Worm (Caenorhabditis elegans) whole organism, early embryonic: ENCODE measurements around the gene R09F10.8.

Experiments
- B0310.2 ChIP-seq: sonication (generic microtip); optimal IDR thresholded peaks from 2 replicates; lab custom pipeline; 2016; ENCODE audit warnings: mild to moderate bottlenecking, missing genetic modification characterization, missing compliant biosample characterization
- F13C5.2 ChIP-seq: sonication (generic microtip); optimal IDR thresholded peaks from 2 replicates; lab custom pipeline; 2017; ENCODE audit warnings: mild to moderate bottlenecking, missing genetic modification characterization, inconsistent platforms, missing compliant biosample characterization
- aly-1 ChIP-seq: sonication (generic microtip); optimal IDR thresholded peaks from 2 replicates; lab custom pipeline; 2016; ENCODE audit warnings: missing genetic modification characterization, missing compliant biosample characterization
- ama-1 ChIP-seq: fragments of 150-350 bp; optimal IDR thresholded peaks from 2 replicates; lab custom pipeline; 2014
- ceh-13 ChIP-seq: fragments of 200-800 bp; sonication (Bioruptor generic); optimal IDR thresholded peaks from 2 replicates; lab custom pipeline; 2018; ENCODE audit warnings: mild to moderate bottlenecking, missing genetic modification characterization, missing compliant biosample characterization
- ceh-36 ChIP-seq: sonication (generic microtip); optimal IDR thresholded peaks from 2 replicates; lab custom pipeline; 2016; ENCODE audit warnings: missing genetic modification characterization, inconsistent platforms, missing compliant biosample characterization
- ets-7 ChIP-seq: sonication (generic microtip); optimal IDR thresholded peaks from 2 replicates; lab custom pipeline; 2016; ENCODE audit warnings: missing genotype, missing genetic modification characterization, missing compliant biosample characterization
- flt-1 ChIP-seq: fragments of 200-800 bp; sonication (Bioruptor generic); IDR thresholded peaks from 2 replicates; pipeline ENCODE4 v1.3.6; 2022; ENCODE audit warnings: missing genetic modification characterization, missing compliant biosample characterization
- hmbx-1 ChIP-seq: sonication (generic microtip); optimal IDR thresholded peaks from 2 replicates; lab custom pipeline; 2016; ENCODE audit warnings: mild to moderate bottlenecking, missing genetic modification characterization, missing compliant biosample characterization
- hmg-4 ChIP-seq: fragments of 200-800 bp; sonication (Bioruptor generic); optimal IDR thresholded peaks from 2 replicates; lab custom pipeline; 2018; ENCODE audit warnings: mild to moderate bottlenecking, missing genetic modification characterization, missing compliant biosample characterization
- hnd-1 ChIP-seq: sonication (generic microtip); optimal IDR thresholded peaks from 2 replicates; lab custom pipeline; 2016; ENCODE audit warnings: missing genetic modification characterization, missing compliant biosample characterization
- pes-1 ChIP-seq: fragments of 200-800 bp; sonication (Bioruptor generic); IDR thresholded peaks from 2 replicates; pipeline ENCODE4 v1.3.6; 2022; ENCODE audit warnings: missing genetic modification reagents, missing genetic modification characterization, missing compliant biosample characterization
- scrt-1 ChIP-seq: fragments of 200-800 bp; sonication (Bioruptor generic); IDR thresholded peaks from 2 replicates; pipeline ENCODE4 v1.3.6; 2022; ENCODE audit warnings: missing genetic modification characterization, missing compliant biosample characterization
- sea-1 ChIP-seq: fragments of 200-800 bp; sonication (Bioruptor generic); conservative IDR thresholded peaks from 2 replicates; pipeline ENCODE4 v1.3.6; 2022; ENCODE audit warnings: missing genetic modification characterization, missing compliant biosample characterization
- tbx-11 ChIP-seq: fragments of 200-800 bp; sonication (Bioruptor generic); IDR thresholded peaks from 2 replicates; pipeline ENCODE4 v1.3.6; 2022; ENCODE audit warnings: missing genetic modification characterization, missing compliant biosample characterization
- tbx-37 ChIP-seq: fragments of 200-800 bp; sonication (Bioruptor generic); conservative IDR thresholded peaks from 2 replicates; pipeline ENCODE4 v1.3.6; 2022; ENCODE audit warnings: missing genetic modification reagents, missing genetic modification characterization, missing compliant biosample characterization
- tra-4 ChIP-seq: sonication (generic microtip); optimal IDR thresholded peaks from 2 replicates; lab custom pipeline; 2017; ENCODE audit warnings: missing genetic modification characterization, missing compliant biosample characterization

Gene R09F10.8

ce11 chrX:8302299-8302698, 24.0 kb downstream of the R09F10.8 start, which contains the start of gene inx-5:
TSS of gene inx-5 (minus strand) at chrX:8302399.
- no peak for TF ChIP-seq tbx-11 (GFP tag; lab: Robert Waterston, UW)
- TF ChIP-seq F13C5.2 (tag; lab: Kevin White, UChicago) = no peak
- no peak for TF ChIP-seq hmg-4
- TF ChIP-seq B0310.2 (tag; lab: Kevin White, UChicago) = no peak
- no peak for TF ChIP-seq scrt-1
- TF ChIP-seq pes-1 (GFP tag; lab: Robert Waterston, UW) = no peak
- no peak for TF ChIP-seq sea-1 (GFP tag; lab: Robert Waterston, UW)
- TF ChIP-seq hmbx-1 (tag; lab: Kevin White, UChicago) = no peak
- TF ChIP-seq tra-4 (tag; lab: Kevin White, UChicago) = no peak
- TF ChIP-seq ceh-36 (tag; lab: Kevin White, UChicago) = no peak
- TF ChIP-seq ceh-13 (GFP tag; lab: Kevin White, UChicago) = no peak
- no peak for TF ChIP-seq ama-1
- TF ChIP-seq tbx-37 (GFP tag; lab: Robert Waterston, UW) = no peak

ce11 chrX:8299554-8299953, 26.7 kb downstream of the R09F10.8 start, which contains the start of gene ced-13:
TSS of gene ced-13 (minus strand) at chrX:8299654.
- no peak for TF ChIP-seq B0310.2 (tag; lab: Kevin White, UChicago)
- no peak for TF ChIP-seq tbx-37 (GFP tag; lab: Robert Waterston, UW)
- TF ChIP-seq hnd-1 (tag; lab: Kevin White, UChicago) = no peak
- TF ChIP-seq hmbx-1 (tag; lab: Kevin White, UChicago) = no peak
- no peak for TF ChIP-seq aly-1 (tag; lab: Kevin White, UChicago)
- TF ChIP-seq ceh-13 (GFP tag; lab: Kevin White, UChicago) = no peak
- no peak for TF ChIP-seq ets-7 (tag; lab: Kevin White, UChicago)
- TF ChIP-seq tbx-11 (GFP tag; lab: Robert Waterston, UW) = no peak
- TF ChIP-seq scrt-1 = no peak
- TF ChIP-seq pes-1 (GFP tag; lab: Robert Waterston, UW) = no peak
- TF ChIP-seq tra-4 (tag; lab: Kevin White, UChicago) = no peak
- no peak for TF ChIP-seq ceh-36 (tag; lab: Kevin White, UChicago)

- TF ChIP-seq aly-1 (tag; lab: Kevin White, UChicago) = no peak
Measured at ce11 chrX:8297333-8297732, 28.9 kb downstream of the R09F10.8 start.

- TF ChIP-seq hmg-4 = peak; percentile 12
- no peak for TF ChIP-seq flt-1 (GFP tag; lab: Robert Waterston, UW)
Measured at ce11 chrX:8294586-8294985, 31.7 kb downstream of the R09F10.8 start, which contains the start of gene R09F10.3. TSS of gene R09F10.3 (plus strand) at chrX:8294625.

- peak; percentile 67 for TF ChIP-seq hmg-4
- no peak for TF ChIP-seq ceh-13 (GFP tag; lab: Kevin White, UChicago)
- TF ChIP-seq tbx-11 (GFP tag; lab: Robert Waterston, UW) = no peak
- peak; percentile 0 for TF ChIP-seq F13C5.2 (tag; lab: Kevin White, UChicago)
- 0 out of 2 replicates have a peak, but pooled peaks have one; percentile 2 for TF ChIP-seq flt-1 (GFP tag; lab: Robert Waterston, UW)
- no peak for TF ChIP-seq ceh-36 (tag; lab: Kevin White, UChicago)
- no peak for TF ChIP-seq hmbx-1 (tag; lab: Kevin White, UChicago)
- no peak for TF ChIP-seq ets-7 (tag; lab: Kevin White, UChicago)
Measured at ce11 chrX:8286740-8287299, 39.4 kb downstream of the R09F10.8 start, which contains the start of gene sec-16A.2. TSS of gene sec-16A.2 (plus strand) at chrX:8287249.

ce11 chrX:8286164-8286563, 40.1 kb downstream of the R09F10.8 start:
- TF ChIP-seq pes-1 (GFP tag; lab: Robert Waterston, UW) (no peak), ceh-13 (GFP tag; lab: Kevin White, UChicago) (no peak), ceh-36 (tag; lab: Kevin White, UChicago) (no peak), F13C5.2 (tag; lab: Kevin White, UChicago) (no peak), ets-7 (tag; lab: Kevin White, UChicago) (no peak), scrt-1 (no peak), hmg-4 (no peak), B0310.2 (tag; lab: Kevin White, UChicago) (no peak), tbx-37 (GFP tag; lab: Robert Waterston, UW) (no peak), hmbx-1 (tag; lab: Kevin White, UChicago) (no peak), tbx-11 (GFP tag; lab: Robert Waterston, UW) (no peak), hnd-1 (tag; lab: Kevin White, UChicago) (no peak), tra-4 (tag; lab: Kevin White, UChicago) (no peak), sea-1 (GFP tag; lab: Robert Waterston, UW) (no peak), ama-1 (no peak), aly-1 (tag; lab: Kevin White, UChicago) (no peak), flt-1 (GFP tag; lab: Robert Waterston, UW) (no peak)

ce11 chrX:8285169-8285796, 41.0 kb downstream of the R09F10.8 start, which contains the start of the genes fis-2 and F13B9.2:
TSS of gene fis-2 (minus strand) at chrX:8285219.
TSS of gene F13B9.2 (plus strand) at chrX:8285683.
- TF ChIP-seq F13C5.2 (tag; lab: Kevin White, UChicago) (no peak), B0310.2 (tag; lab: Kevin White, UChicago) (no peak), aly-1 (tag; lab: Kevin White, UChicago) (no peak), tbx-11 (GFP tag; lab: Robert Waterston, UW) (no peak), hmbx-1 (tag; lab: Kevin White, UChicago) (no peak), pes-1 (GFP tag; lab: Robert Waterston, UW) (no peak), ceh-13 (GFP tag; lab: Kevin White, UChicago) (no peak), scrt-1 (no peak), ets-7 (tag; lab: Kevin White, UChicago) (no peak), sea-1 (GFP tag; lab: Robert Waterston, UW) (no peak), hmg-4 (no peak), ama-1 (no peak), hnd-1 (tag; lab: Kevin White, UChicago) (no peak), tbx-37 (GFP tag; lab: Robert Waterston, UW) (no peak), flt-1 (GFP tag; lab: Robert Waterston, UW) (no peak), tra-4 (tag; lab: Kevin White, UChicago) (no peak), ceh-36 (tag; lab: Kevin White, UChicago) (no peak)
